Fruit fly (Drosophila melanogaster) whole organism, larva: Measurements from ENCODE around the gene Srp9.

Experiments used
- noc ChIP-seq: fragments of 200-800 bp; sonication (Bioruptor generic); optimal IDR thresholded peaks from 3 replicates; lab custom pipeline; 2019; ENCODE audit warnings: missing biosample characterization, mild to moderate bottlenecking, missing genetic modification characterization, moderate library complexity

Srp9 gene

dm6 chr3L:7935933-7936494 is at the start of gene Srp9, which contains the start of gene syd:
TSS of gene Srp9 (plus strand) at chr3L:7936373.
TSS of gene syd (minus strand) at chr3L:7936120.
- TF ChIP-seq noc: no peak

DNA sequence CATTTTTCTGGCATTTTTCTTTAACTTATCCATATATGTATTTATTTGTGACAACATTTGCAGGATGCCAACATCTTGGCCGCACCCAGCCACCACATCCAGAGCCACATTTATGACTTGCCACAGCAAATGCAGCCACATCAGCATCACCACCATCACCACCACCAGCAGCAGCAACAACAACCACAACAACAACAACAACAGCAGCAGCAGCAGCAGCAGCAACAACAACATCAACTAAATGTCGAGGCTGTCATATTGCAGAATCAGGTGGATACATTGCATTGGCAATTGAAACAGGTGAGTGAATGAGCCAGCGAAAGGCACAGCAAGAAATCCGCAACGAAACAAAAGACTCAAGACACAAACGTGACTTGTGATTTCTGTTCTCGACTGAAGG is 46.2 kb upstream of the Srp9 start:
- TF ChIP-seq noc: no peak

dm6 chr3L:7890567-7890966 is 45.6 kb upstream of the Srp9 start:
- TF ChIP-seq noc: no peak

DNA sequence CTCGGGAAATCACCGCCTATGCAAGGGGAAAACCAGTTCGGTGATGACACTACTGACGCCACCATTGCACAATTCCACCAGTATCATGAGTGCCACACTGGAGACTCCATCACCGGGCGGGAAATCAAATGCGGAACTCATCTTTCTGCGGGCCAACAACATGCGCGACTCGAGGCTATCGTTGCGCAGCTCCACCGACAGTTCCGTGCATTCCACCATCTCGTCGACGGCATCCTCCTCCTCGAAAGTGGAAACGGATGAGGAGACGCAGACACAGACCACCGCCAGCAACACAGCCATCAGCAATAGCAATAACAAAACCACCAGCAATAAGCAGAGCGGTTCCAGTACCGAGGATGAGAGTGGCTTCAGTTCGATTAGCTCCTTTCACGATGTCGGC is 42.3 kb upstream of the Srp9 start:
- no peak for TF ChIP-seq noc

- TF ChIP-seq noc: no peak
Observed at dm6 chr3L:7894580-7894979, 41.6 kb upstream of the Srp9 start, which contains the start of gene eIF4E5. TSS of gene eIF4E5 (plus strand) at chr3L:7894880.

DNA sequence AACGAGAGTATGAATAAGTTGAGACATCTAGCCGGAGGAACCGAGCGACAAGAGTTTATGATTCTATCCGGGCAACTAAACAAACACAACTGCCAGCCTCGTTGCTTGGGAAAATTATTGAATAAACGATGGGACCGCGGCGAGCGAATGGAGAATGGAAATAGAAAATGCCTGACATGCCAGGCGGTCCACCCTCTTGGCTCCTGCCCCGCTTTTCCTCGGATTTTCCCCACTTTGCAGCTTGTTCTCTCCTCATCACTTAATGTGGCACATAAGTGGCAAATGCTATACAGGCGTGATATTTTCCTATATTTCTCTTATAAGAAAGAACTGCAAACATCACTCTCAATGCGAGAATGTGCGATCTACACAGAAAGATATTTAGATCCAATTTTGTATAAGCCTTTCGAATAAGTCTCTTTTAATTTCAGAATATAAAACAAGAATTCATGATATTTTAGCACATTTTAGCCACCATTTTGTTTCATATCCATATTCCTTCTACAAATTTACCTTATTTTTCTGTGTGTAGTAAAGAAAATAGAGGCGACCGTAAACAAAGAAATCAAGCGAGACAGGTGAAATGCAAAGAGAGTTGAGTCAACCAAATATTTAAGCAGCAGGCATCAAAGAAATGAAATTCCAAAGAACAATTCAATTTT is 32.6 kb upstream of the Srp9 start:
- TF ChIP-seq noc: peak; percentile 83

dm6 chr3L:7904560-7904959 is 31.6 kb upstream of the Srp9 start:
- no peak for TF ChIP-seq noc

dm6 chr3L:7909695-7910463 is 26.3 kb upstream of the Srp9 start:
- no peak for TF ChIP-seq noc

DNA sequence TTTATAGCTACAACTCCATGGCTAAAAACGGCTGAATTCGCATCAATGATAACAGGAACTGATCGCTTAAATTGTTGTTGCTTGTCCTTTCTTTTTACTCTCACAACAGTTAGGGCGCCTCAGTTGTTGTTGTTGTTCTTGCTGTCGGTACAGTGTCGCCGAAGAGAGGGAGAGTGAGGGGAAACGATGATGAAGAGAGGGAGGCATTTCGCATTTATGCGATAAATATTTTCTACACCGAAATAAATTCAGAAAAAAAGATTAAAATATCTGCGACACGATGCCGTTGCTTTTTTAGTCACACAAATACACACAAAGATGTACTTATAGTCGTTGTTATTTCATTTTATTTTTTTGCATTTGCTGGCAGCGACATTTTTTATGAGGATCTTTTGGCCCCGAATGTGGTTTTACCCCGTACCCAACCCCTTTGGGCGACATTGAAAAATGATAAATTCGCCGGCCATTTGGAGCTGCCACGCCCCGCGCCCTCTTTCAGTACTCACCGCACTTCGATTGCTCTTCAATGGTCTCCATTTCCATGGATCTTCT is 25.2 kb upstream of the Srp9 start:
- TF ChIP-seq noc: no peak

dm6 chr3L:7911765-7912556 is 24.2 kb upstream of the Srp9 start, which contains the start of the genes pbl and CG8281:
TSS of gene pbl (minus strand) at chr3L:7911954.
TSS of gene CG8281 (plus strand) at chr3L:7912463.
- TF ChIP-seq noc: peak; percentile 10

dm6 chr3L:7914969-7915596 is 21.1 kb upstream of the Srp9 start, which contains the start of gene Tmem43:
TSS of gene Tmem43 (minus strand) at chr3L:7915120.
- TF ChIP-seq noc: no peak

dm6 chr3L:7915808-7916619 is 20.2 kb upstream of the Srp9 start:
- no peak for TF ChIP-seq noc

dm6 chr3L:7934200-7934599 is 2.0 kb upstream of the Srp9 start:
- TF ChIP-seq noc: no peak

DNA sequence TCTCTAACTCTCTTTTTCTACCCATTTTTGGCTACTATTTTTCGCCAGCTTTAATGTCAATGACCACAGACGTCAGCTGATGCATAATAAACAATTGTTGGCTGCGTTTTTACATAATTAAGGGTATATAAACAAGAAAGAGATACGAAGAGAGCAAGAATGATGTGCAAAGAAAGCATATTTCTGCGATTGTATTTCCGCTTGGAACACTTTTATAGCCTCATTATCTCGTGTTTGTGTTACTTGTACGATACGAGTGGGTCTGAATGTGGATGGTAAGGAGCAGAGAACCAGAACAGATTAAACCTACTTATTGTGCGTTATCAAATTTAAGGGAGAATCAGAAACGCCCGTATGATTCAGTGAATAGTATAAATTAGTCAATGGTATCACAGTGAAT is 1.3 kb upstream of the Srp9 start:
- peak; percentile 56 for TF ChIP-seq noc

dm6 chr3L:7935409-7935932 is 702 bp upstream of the Srp9 start:
- TF ChIP-seq noc: no peak
